Worm (Caenorhabditis elegans) whole organism, mixed stage, embryonic: ENCODE results near the gene sir-2.2.
A peak's percentile ranks its signal among the peaks of the same experiment; 100 is the strongest.

Experiments
- M03D4.4 ChIP-seq: sonication (generic microtip); optimal IDR thresholded peaks from 2 replicates; lab custom pipeline; 2017; ENCODE audit warnings: mild to moderate bottlenecking, missing genetic modification characterization, missing compliant biosample characterization
- bed-3 ChIP-seq: fragments of 200-800 bp; sonication (Bioruptor generic); optimal IDR thresholded peaks from 3 replicates; lab custom pipeline; 2018; ENCODE audit warnings: mild to moderate bottlenecking, missing genetic modification characterization, moderate library complexity, missing compliant biosample characterization
- blmp-1 ChIP-seq: fragments of 150-350 bp; optimal IDR thresholded peaks from 2 replicates; lab custom pipeline; 2014; ENCODE audit warnings: missing biosample characterization, missing genetic modification characterization
- ceh-39 ChIP-seq: fragments of 150-350 bp; optimal IDR thresholded peaks from 2 replicates; lab custom pipeline; 2014; ENCODE audit warnings: missing biosample characterization, missing genetic modification characterization
- ceh-43 ChIP-seq: fragments of 200-800 bp; sonication (Bioruptor generic); optimal IDR thresholded peaks from 2 replicates; lab custom pipeline; 2018; ENCODE audit warnings: mild to moderate bottlenecking, missing genetic modification characterization, moderate library complexity, missing compliant biosample characterization
- ceh-83 ChIP-seq: fragments of 200-800 bp; sonication (Bioruptor generic); optimal IDR thresholded peaks from 2 replicates; lab custom pipeline; 2018; ENCODE audit warnings: mild to moderate bottlenecking, missing genetic modification characterization, missing compliant biosample characterization
- ces-1 ChIP-seq: fragments of 150-350 bp; optimal IDR thresholded peaks from 2 replicates; lab custom pipeline; 2014; ENCODE audit warnings: missing biosample characterization, missing genetic modification reagents, missing genetic modification characterization
- cnd-1 ChIP-seq: fragments of 200-800 bp; sonication (Bioruptor generic); optimal IDR thresholded peaks from 2 replicates; lab custom pipeline; 2018; ENCODE audit warnings: mild to moderate bottlenecking, missing genetic modification characterization, missing compliant biosample characterization
- drap-1 ChIP-seq: fragments of 200-800 bp; sonication (Bioruptor generic); optimal IDR thresholded peaks from 3 replicates; lab custom pipeline; 2018; ENCODE audit warnings: mild to moderate bottlenecking, missing genetic modification characterization, missing compliant biosample characterization
- elt-1 ChIP-seq: sonication (generic microtip); optimal IDR thresholded peaks from 2 replicates; lab custom pipeline; 2017; ENCODE audit warnings: missing genetic modification characterization, mild to moderate bottlenecking, missing compliant biosample characterization, antibody characterized with exemption, moderate library complexity, borderline replicate concordance; ENCODE audit not compliant: insufficient read depth
- elt-3 ChIP-seq: fragments of 150-350 bp; optimal IDR thresholded peaks from 2 replicates; lab custom pipeline; 2014; ENCODE audit warnings: missing biosample characterization, missing genetic modification characterization
- flh-1 ChIP-seq: fragments of 200-800 bp; sonication (Bioruptor generic); optimal IDR thresholded peaks from 2 replicates; lab custom pipeline; 2018; ENCODE audit warnings: mild to moderate bottlenecking, missing genetic modification characterization, moderate library complexity, missing compliant biosample characterization
- ham-2 ChIP-seq: fragments of 200-800 bp; sonication (Bioruptor generic); optimal IDR thresholded peaks from 2 replicates; lab custom pipeline; 2018; ENCODE audit warnings: mild to moderate bottlenecking, missing genetic modification characterization, missing compliant biosample characterization
- hlh-1 ChIP-seq: fragments of 150-350 bp; optimal IDR thresholded peaks from 2 replicates; lab custom pipeline; 2014; ENCODE audit warnings: missing biosample characterization, missing genetic modification reagents, missing genetic modification characterization
- lin-13 ChIP-seq: fragments of 150-350 bp; optimal IDR thresholded peaks from 2 replicates; lab custom pipeline; 2014; ENCODE audit warnings: missing biosample characterization, missing genetic modification characterization
- lin-32 ChIP-seq: fragments of 200-800 bp; sonication (Bioruptor generic); optimal IDR thresholded peaks from 2 replicates; lab custom pipeline; 2018; ENCODE audit warnings: mild to moderate bottlenecking, missing genetic modification characterization, missing compliant biosample characterization
- lsy-2 ChIP-seq: fragments of 150-350 bp; optimal IDR thresholded peaks from 2 replicates; lab custom pipeline; 2014; ENCODE audit warnings: missing biosample characterization, missing genetic modification characterization
- mab-5 ChIP-seq: fragments of 150-350 bp; optimal IDR thresholded peaks from 2 replicates; lab custom pipeline; 2014; ENCODE audit warnings: missing biosample characterization, missing genetic modification characterization
- mep-1 ChIP-seq: fragments of 150-350 bp; optimal IDR thresholded peaks from 2 replicates; lab custom pipeline; 2017; ENCODE audit warnings: missing biosample characterization, missing genetic modification reagents, missing genetic modification characterization, inconsistent platforms
- mls-2 ChIP-seq: sonication (generic microtip); optimal IDR thresholded peaks from 2 replicates; lab custom pipeline; 2016; ENCODE audit warnings: mild to moderate bottlenecking, missing genetic modification characterization, moderate library complexity, missing compliant biosample characterization
- nhr-12 ChIP-seq: fragments of 150-350 bp; optimal IDR thresholded peaks from 2 replicates; lab custom pipeline; 2014; ENCODE audit warnings: missing biosample characterization, missing genetic modification characterization
- nhr-2 ChIP-seq: fragments of 150-350 bp; optimal IDR thresholded peaks from 2 replicates; lab custom pipeline; 2014; ENCODE audit warnings: missing biosample characterization, missing genetic modification characterization
- nhr-237 ChIP-seq: fragments of 150-350 bp; optimal IDR thresholded peaks from 2 replicates; lab custom pipeline; 2014; ENCODE audit warnings: missing biosample characterization, missing genetic modification characterization
- nhr-28 ChIP-seq: fragments of 150-350 bp; optimal IDR thresholded peaks from 2 replicates; lab custom pipeline; 2014; ENCODE audit warnings: missing biosample characterization, missing genetic modification characterization
- nhr-76 ChIP-seq: sonication (generic microtip); optimal IDR thresholded peaks from 2 replicates; lab custom pipeline; 2017; ENCODE audit warnings: missing biosample characterization, missing genetic modification characterization
- pha-4 ChIP-seq: fragments of 150-350 bp; optimal IDR thresholded peaks from 2 replicates; lab custom pipeline; 2018; ENCODE audit warnings: missing biosample characterization, missing genetic modification reagents, missing genetic modification characterization
- sem-2 ChIP-seq: fragments of 200-800 bp; sonication (Bioruptor generic); optimal IDR thresholded peaks from 2 replicates; lab custom pipeline; 2018; ENCODE audit warnings: mild to moderate bottlenecking, missing genetic modification characterization, missing compliant biosample characterization
- sptf-1 ChIP-seq: sonication (generic microtip); optimal IDR thresholded peaks from 2 replicates; lab custom pipeline; 2017; ENCODE audit warnings: mild to moderate bottlenecking, missing genetic modification characterization, moderate library complexity, missing compliant biosample characterization
- unc-120 ChIP-seq: sonication (generic microtip); optimal IDR thresholded peaks from 2 replicates; lab custom pipeline; 2017; ENCODE audit warnings: missing genetic modification characterization, missing compliant biosample characterization; ENCODE audit not compliant: poor library complexity, severe bottlenecking
- unc-39 ChIP-seq: fragments of 150-350 bp; optimal IDR thresholded peaks from 2 replicates; lab custom pipeline; 2014; ENCODE audit warnings: missing biosample characterization, missing genetic modification characterization
- unc-62 ChIP-seq: fragments of 150-350 bp; optimal IDR thresholded peaks from 2 replicates; lab custom pipeline; 2014; ENCODE audit warnings: missing biosample characterization, missing genetic modification reagents, missing genetic modification characterization
- zip-8 ChIP-seq: fragments of 150-350 bp; optimal IDR thresholded peaks from 2 replicates; lab custom pipeline; 2014; ENCODE audit warnings: missing biosample characterization, missing genetic modification characterization
- ztf-11 ChIP-seq: fragments of 150-350 bp; optimal IDR thresholded peaks from 2 replicates; lab custom pipeline; 2014; ENCODE audit warnings: missing biosample characterization, missing genetic modification characterization

Gene sir-2.2

DNA sequence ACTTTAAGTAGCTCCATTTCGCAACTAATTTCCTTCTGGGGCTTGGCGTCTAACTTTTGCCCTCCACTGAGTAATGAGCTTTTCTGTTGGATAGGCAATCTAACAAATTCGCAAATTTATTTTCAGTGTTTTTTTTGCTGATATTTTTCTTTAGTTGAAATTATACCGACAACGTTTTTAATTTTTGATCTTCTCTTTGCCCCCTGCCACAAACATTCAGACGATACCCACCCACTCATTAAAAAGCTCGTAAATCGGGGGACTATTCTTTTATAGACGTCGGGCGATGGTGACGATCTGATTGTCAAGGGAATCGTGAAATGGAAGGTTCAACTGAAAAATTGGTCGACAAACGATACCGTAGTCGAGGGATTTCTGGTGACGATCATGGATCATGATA lies 4.2 kb upstream of the sir-2.2 start:
- TF ChIP-seq hlh-1 (tag; lab: Kevin White, UChicago) (no peak), nhr-28 (no peak), nhr-2 (no peak), cnd-1 (tag; lab: Kevin White, UChicago) (no peak), nhr-12 (tag; lab: Kevin White, UChicago) (no peak), ceh-43 (GFP tag; lab: Kevin White, UChicago) (no peak), blmp-1 (no peak), bed-3 (GFP tag; lab: Kevin White, UChicago) (no peak), pha-4 (tag; lab: Kevin White, UChicago) (no peak), ceh-39 (no peak), unc-62 (GFP tag; lab: Kevin White, UChicago) (no peak), ham-2 (GFP tag; lab: Kevin White, UChicago) (no peak), ces-1 (GFP tag; lab: Kevin White, UChicago) (no peak), elt-1 (no peak), mep-1 (tag; lab: Kevin White, UChicago) (no peak), drap-1 (GFP tag; lab: Kevin White, UChicago) (no peak)

DNA sequence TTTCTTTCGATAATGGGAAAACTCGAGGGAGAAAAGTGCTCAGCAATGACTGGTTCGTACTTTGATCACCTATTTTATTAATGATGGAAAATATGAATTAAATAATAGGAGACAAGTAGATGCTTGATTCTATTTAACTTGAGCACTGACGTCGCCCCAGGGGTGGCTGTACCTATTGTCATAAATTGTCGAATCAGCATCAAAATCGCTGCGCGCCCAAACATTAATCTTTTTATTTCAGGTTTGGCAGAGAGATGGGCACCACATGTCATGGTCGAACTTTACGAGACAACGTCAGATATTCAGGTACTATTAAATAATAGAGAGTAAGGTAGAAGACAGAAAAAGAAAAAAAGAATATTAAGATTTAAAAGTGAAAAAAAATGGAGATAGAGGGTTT lies 3.5 kb upstream of the sir-2.2 start:
- no peak for TF ChIP-seq mab-5 (tag; lab: Kevin White, UChicago)

DNA sequence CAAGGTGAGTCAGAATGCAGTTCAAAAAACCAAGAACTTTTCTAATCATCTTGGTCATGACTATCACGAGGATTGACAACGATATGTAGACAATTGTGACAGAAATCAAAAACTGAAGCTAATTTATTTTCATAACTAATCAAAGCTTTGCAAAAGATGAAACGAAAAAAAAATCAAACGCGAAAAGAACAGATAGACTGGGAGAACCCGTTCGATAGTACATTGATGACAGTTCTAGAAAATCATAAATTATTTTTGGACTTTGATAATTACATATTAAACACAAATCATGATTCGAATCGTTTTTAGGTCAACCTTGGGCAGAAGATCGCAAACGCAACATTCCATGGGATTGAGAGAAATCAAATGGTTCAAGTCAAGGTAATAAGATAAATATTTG lies 2.8 kb upstream of the sir-2.2 start:
- TF ChIP-seq pha-4 (tag; lab: Kevin White, UChicago), result no peak
- no peak for TF ChIP-seq nhr-76 (tag; lab: Kevin White, UChicago)
- no peak for TF ChIP-seq sem-2
- TF ChIP-seq unc-39, result no peak
- no peak for TF ChIP-seq ham-2 (GFP tag; lab: Kevin White, UChicago)
- no peak for TF ChIP-seq ceh-39
- no peak for TF ChIP-seq cnd-1 (tag; lab: Kevin White, UChicago)
- no peak for TF ChIP-seq nhr-28
- no peak for TF ChIP-seq lin-32
- TF ChIP-seq nhr-2, result no peak
- no peak for TF ChIP-seq ceh-83 (GFP tag; lab: Kevin White, UChicago)
- TF ChIP-seq flh-1 (GFP tag; lab: Kevin White, UChicago), result no peak
- TF ChIP-seq unc-62 (GFP tag; lab: Kevin White, UChicago), result no peak
- no peak for TF ChIP-seq ceh-43 (GFP tag; lab: Kevin White, UChicago)
- TF ChIP-seq mab-5 (tag; lab: Kevin White, UChicago), result no peak
- TF ChIP-seq sptf-1 (tag; lab: Kevin White, UChicago), result no peak
- no peak for TF ChIP-seq elt-3

DNA sequence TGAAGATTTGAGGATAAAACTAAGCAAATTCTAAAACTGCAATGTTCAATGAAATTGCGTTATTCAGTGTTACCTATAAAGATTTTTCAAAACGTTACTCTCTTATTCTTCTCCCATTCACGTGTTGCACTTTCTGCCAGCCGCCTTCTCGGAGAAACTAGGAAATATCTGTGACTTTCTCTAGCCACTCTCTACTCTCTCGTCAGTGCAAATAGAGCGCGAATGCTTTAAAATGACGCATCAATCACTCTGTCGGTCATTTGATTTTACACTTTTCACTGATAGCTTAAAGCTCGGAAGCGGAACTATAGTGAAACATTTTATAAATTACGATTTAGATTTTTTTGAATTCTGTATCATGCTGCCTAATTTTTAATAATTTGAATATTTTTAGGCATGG lies 1.0 kb downstream of the sir-2.2 start:
- TF ChIP-seq sem-2, result no peak
- TF ChIP-seq elt-1, result no peak
- TF ChIP-seq nhr-28, result no peak
- no peak for TF ChIP-seq unc-39
- TF ChIP-seq unc-120 (tag; lab: Kevin White, UChicago), result peak; percentile 97
- TF ChIP-seq ztf-11 (tag; lab: Kevin White, UChicago), result no peak
- TF ChIP-seq ces-1 (GFP tag; lab: Kevin White, UChicago), result peak; percentile 51
- TF ChIP-seq cnd-1 (tag; lab: Kevin White, UChicago), result no peak
- no peak for TF ChIP-seq M03D4.4 (tag; lab: Kevin White, UChicago)
- TF ChIP-seq nhr-237 (tag; lab: Kevin White, UChicago), result peak; percentile 20
- TF ChIP-seq nhr-76 (tag; lab: Kevin White, UChicago), result no peak
- no peak for TF ChIP-seq ham-2 (GFP tag; lab: Kevin White, UChicago)
- TF ChIP-seq mls-2 (tag; lab: Kevin White, UChicago), result no peak
- TF ChIP-seq blmp-1, result no peak
- no peak for TF ChIP-seq drap-1 (GFP tag; lab: Kevin White, UChicago)
- TF ChIP-seq lin-32, result no peak
- no peak for TF ChIP-seq nhr-2
- no peak for TF ChIP-seq ceh-39
- no peak for TF ChIP-seq elt-3
- TF ChIP-seq lin-13 (tag; lab: Kevin White, UChicago), result no peak
- TF ChIP-seq ceh-83 (GFP tag; lab: Kevin White, UChicago), result no peak
- peak; percentile 99 for TF ChIP-seq unc-62 (GFP tag; lab: Kevin White, UChicago)
- TF ChIP-seq hlh-1 (tag; lab: Kevin White, UChicago), result peak; percentile 67
- TF ChIP-seq mab-5 (tag; lab: Kevin White, UChicago), result peak; percentile 89
- TF ChIP-seq bed-3 (GFP tag; lab: Kevin White, UChicago), result no peak
- TF ChIP-seq mep-1 (tag; lab: Kevin White, UChicago), result peak; percentile 48
- TF ChIP-seq zip-8 (tag; lab: Kevin White, UChicago), result no peak
- TF ChIP-seq lsy-2 (tag; lab: Kevin White, UChicago), result no peak
- peak; percentile 21 for TF ChIP-seq pha-4 (tag; lab: Kevin White, UChicago)
